Fruit fly (Drosophila melanogaster): ENCODE measurements around the gene Polr3F.

The Polr3F gene

dm6 chr3R:22356464-22357410 lies 10.4 kb downstream of the Polr3F start, which contains the start of gene Sar1 (continued):
- peak; percentile 44 to 60 for TF ChIP-seq ss (GFP tag; optimal IDR thresholded peaks at IDR 0.05)
- TF ChIP-seq acj6 (GFP tag; optimal IDR thresholded peaks at IDR 0.05) = no peak
- peak; percentile 71 for TF ChIP-seq Sox14 (GFP tag; optimal IDR thresholded peaks at IDR 0.05)
- peak; percentile 75 for TF ChIP-seq vri (GFP tag; optimal IDR thresholded peaks at IDR 0.05)
- no peak for TF ChIP-seq CG15336 (GFP tag; IDR thresholded peaks at IDR 0.05)
- TF ChIP-seq Blimp-1 (GFP tag; optimal IDR thresholded peaks at IDR 0.05) = peak; percentile 96
- no peak for TF ChIP-seq salr (GFP tag; optimal IDR thresholded peaks at IDR 0.05)
- no peak for TF ChIP-seq lz (GFP tag; optimal IDR thresholded peaks at IDR 0.05)

dm6 chr3R:22351396-22351795 lies 15.8 kb downstream of the Polr3F start, which contains the start of gene rdhB:
rdhB (plus strand) TSS chr3R:22351696.
- TF ChIP-seq Ets21C (GFP tag; optimal IDR thresholded peaks at IDR 0.05) (no peak), Lpt (GFP tag; optimal IDR thresholded peaks at IDR 0.05) (no peak), Sox14 (GFP tag; optimal IDR thresholded peaks at IDR 0.05) (no peak), CG32006 (GFP tag; optimal IDR thresholded peaks at IDR 0.05) (no peak), CG6792 (GFP tag; optimal IDR thresholded peaks at IDR 0.05) (no peak), CG34406 (GFP tag; optimal IDR thresholded peaks at IDR 0.05) (no peak), Eip75B (GFP tag; optimal IDR thresholded peaks at IDR 0.05) (no peak), Met (GFP tag; optimal IDR thresholded peaks at IDR 0.05) (no peak), Sox15 (GFP tag; optimal IDR thresholded peaks at IDR 0.05) (no peak), vri (GFP tag; optimal IDR thresholded peaks at IDR 0.05) (no peak), CG9139 (GFP tag; optimal IDR thresholded peaks at IDR 0.05) (no peak), dsx (GFP tag; optimal IDR thresholded peaks at IDR 0.05; ENCODE audit: poor library complexity, severe bottlenecking) (no peak), Hr39 (GFP tag; optimal IDR thresholded peaks at IDR 0.05) (no peak), CG8319 (GFP tag; optimal IDR thresholded peaks at IDR 0.05) (no peak), Eip93F (GFP tag; optimal IDR thresholded peaks at IDR 0.05) (no peak), Smox (GFP tag; optimal IDR thresholded peaks at IDR 0.05) (no peak), fkh (GFP tag; optimal IDR thresholded peaks at IDR 0.05) (no peak), dac (GFP tag; optimal IDR thresholded peaks at IDR 0.05) (no peak), esn (GFP tag; optimal IDR thresholded peaks at IDR 0.05) (no peak), Blimp-1 (GFP tag; optimal IDR thresholded peaks at IDR 0.05) (no peak)

dm6 chr3R:22342708-22343107 lies 24.5 kb downstream of the Polr3F start:
- TF ChIP-seq CG4318 (GFP tag; optimal IDR thresholded peaks at IDR 0.05) (no peak), Blimp-1 (GFP tag; optimal IDR thresholded peaks at IDR 0.05) (no peak), Smox (GFP tag; optimal IDR thresholded peaks at IDR 0.05) (no peak), CG10669 (GFP tag; optimal IDR thresholded peaks at IDR 0.05) (no peak), Eip93F (GFP tag; optimal IDR thresholded peaks at IDR 0.05) (no peak), vri (GFP tag; optimal IDR thresholded peaks at IDR 0.05) (no peak), CG6808 (GFP tag; optimal IDR thresholded peaks at IDR 0.05) (no peak), svp (GFP tag) (no peak), CG7368 (GFP tag; optimal IDR thresholded peaks at IDR 0.05) (no peak), dac (GFP tag; optimal IDR thresholded peaks at IDR 0.05) (no peak), fd59A (GFP tag; optimal IDR thresholded peaks at IDR 0.05) (no peak), Eip75B (GFP tag; optimal IDR thresholded peaks at IDR 0.05) (no peak), OdsH (GFP tag; optimal IDR thresholded peaks at IDR 0.05) (no peak), CG10631 (GFP tag; optimal IDR thresholded peaks at IDR 0.05) (no peak), Hr39 (GFP tag; optimal IDR thresholded peaks at IDR 0.05) (no peak), Hr38 (GFP tag; optimal IDR thresholded peaks at IDR 0.05) (no peak), fkh (GFP tag; optimal IDR thresholded peaks at IDR 0.05) (no peak)
